Worm (Caenorhabditis elegans) whole organism, L3 larva: ENCODE measurements around the gene F20B6.5.
A peak's percentile ranks its signal among the peaks of the same experiment; 100 is the strongest.

Experiments used
- R02D3.7 ChIP-seq: fragments of 150-350 bp; optimal IDR thresholded peaks from 2 replicates; lab custom pipeline; 2014; ENCODE audit warnings: missing biosample characterization, missing genetic modification characterization
- ceh-16 ChIP-seq: sonication (generic microtip); optimal IDR thresholded peaks from 2 replicates; lab custom pipeline; 2017; ENCODE audit warnings: missing biosample characterization, missing genetic modification characterization
- ceh-28 ChIP-seq: fragments of 150-350 bp; optimal IDR thresholded peaks from 2 replicates; lab custom pipeline; 2014; ENCODE audit warnings: missing biosample characterization, missing genetic modification reagents, missing genetic modification characterization
- ceh-82 ChIP-seq: fragments of 150-350 bp; optimal IDR thresholded peaks from 2 replicates; lab custom pipeline; 2014; ENCODE audit warnings: missing biosample characterization, missing genetic modification characterization
- daf-12 ChIP-seq: fragments of 150-350 bp; optimal IDR thresholded peaks from 2 replicates; lab custom pipeline; 2014; ENCODE audit warnings: missing biosample characterization, missing genetic modification reagents, missing genetic modification characterization
- egl-27 ChIP-seq: sonication (generic microtip); optimal IDR thresholded peaks from 4 replicates; lab custom pipeline; 2017; ENCODE audit warnings: missing biosample characterization, missing genetic modification reagents, missing genetic modification characterization
- egl-5 ChIP-seq: fragments of 150-350 bp; optimal IDR thresholded peaks from 2 replicates; lab custom pipeline; 2017; ENCODE audit warnings: missing biosample characterization, missing genetic modification reagents, missing genetic modification characterization, inconsistent platforms
- elt-2 ChIP-seq: sonication (generic microtip); optimal IDR thresholded peaks from 2 replicates; lab custom pipeline; 2016; ENCODE audit warnings: missing genetic modification reagents, mild to moderate bottlenecking, missing genetic modification characterization, missing compliant biosample characterization
- elt-3 ChIP-seq, 3 experiments: fragments of 150-350 bp in 1 of 3; sonication (generic microtip) in 2 of 3; optimal IDR thresholded peaks; 2 replicates in 2 of 3; 4 replicates in 1 of 3; lab custom pipeline; 2014 to 2017; ENCODE audit warnings: missing biosample characterization in 3 of 3, missing genetic modification characterization in 3 of 3
- eor-1 ChIP-seq, 2 experiments: fragments of 150-350 bp; optimal IDR thresholded peaks; 2 replicates each; lab custom pipeline; 2014 to 2018; ENCODE audit warnings: missing biosample characterization in 2 of 2, missing genetic modification characterization in 2 of 2
- hmg-11 ChIP-seq: sonication (generic microtip); optimal IDR thresholded peaks from 2 replicates; lab custom pipeline; 2016; ENCODE audit warnings: missing genetic modification characterization, missing compliant biosample characterization
- jun-1 ChIP-seq: fragments of 150-350 bp; optimal IDR thresholded peaks from 2 replicates; lab custom pipeline; 2014; ENCODE audit warnings: missing biosample characterization, missing genetic modification reagents, missing genetic modification characterization
- lin-15B ChIP-seq: fragments of 150-350 bp; optimal IDR thresholded peaks from 2 replicates; lab custom pipeline; 2014; ENCODE audit warnings: missing biosample characterization, missing genetic modification characterization
- mdl-1 ChIP-seq: fragments of 150-350 bp; optimal IDR thresholded peaks from 2 replicates; lab custom pipeline; 2014; ENCODE audit warnings: missing biosample characterization, missing genetic modification characterization
- mml-1 ChIP-seq: fragments of 150-350 bp; sonication (generic microtip); optimal IDR thresholded peaks from 3 replicates; lab custom pipeline; 2014; ENCODE audit warnings: missing biosample characterization, missing genetic modification characterization
- nfya-1 ChIP-seq: sonication (generic microtip); optimal IDR thresholded peaks from 2 replicates; lab custom pipeline; 2017; ENCODE audit warnings: missing genetic modification characterization, mild to moderate bottlenecking, missing compliant biosample characterization, antibody characterized with exemption, moderate library complexity; ENCODE audit not compliant: insufficient read depth
- nhr-12 ChIP-seq: fragments of 150-350 bp; optimal IDR thresholded peaks from 2 replicates; lab custom pipeline; 2014; ENCODE audit warnings: missing biosample characterization, missing genetic modification characterization
- nhr-23 ChIP-seq: fragments of 150-350 bp; optimal IDR thresholded peaks from 2 replicates; lab custom pipeline; 2014; ENCODE audit warnings: missing biosample characterization, missing genetic modification reagents, missing genetic modification characterization
- nhr-77 ChIP-seq: fragments of 150-350 bp; optimal IDR thresholded peaks from 2 replicates; lab custom pipeline; 2014; ENCODE audit warnings: missing biosample characterization, missing genetic modification characterization
- pha-4 ChIP-seq: fragments of 150-350 bp; optimal IDR thresholded peaks from 2 replicates; lab custom pipeline; 2014; ENCODE audit warnings: missing biosample characterization, missing genetic modification reagents, missing genetic modification characterization
- pqm-1 ChIP-seq: fragments of 150-350 bp; optimal IDR thresholded peaks from 2 replicates; lab custom pipeline; 2017; ENCODE audit warnings: missing biosample characterization, missing genetic modification characterization, inconsistent platforms
- skn-1 ChIP-seq: fragments of 150-350 bp; optimal IDR thresholded peaks from 2 replicates; lab custom pipeline; 2014; ENCODE audit warnings: missing biosample characterization, missing genetic modification characterization
- snpc-4 ChIP-seq: fragments of 150-350 bp; optimal IDR thresholded peaks from 2 replicates; lab custom pipeline; 2014; ENCODE audit warnings: missing biosample characterization, missing genetic modification characterization
- tbx-2 ChIP-seq: sonication (generic microtip); optimal IDR thresholded peaks from 2 replicates; lab custom pipeline; 2016; ENCODE audit warnings: mild to moderate bottlenecking, missing genetic modification characterization, missing compliant biosample characterization
- unc-39 ChIP-seq: sonication (generic microtip); optimal IDR thresholded peaks from 4 replicates; lab custom pipeline; 2017; ENCODE audit warnings: missing biosample characterization, missing genetic modification characterization
- unc-62 ChIP-seq: fragments of 150-350 bp; sonication (generic microtip); optimal IDR thresholded peaks from 4 replicates; lab custom pipeline; 2014; ENCODE audit warnings: missing biosample characterization, missing genetic modification reagents, missing genetic modification characterization
- zag-1 ChIP-seq: fragments of 150-350 bp; optimal IDR thresholded peaks from 2 replicates; lab custom pipeline; 2014; ENCODE audit warnings: missing biosample characterization, missing genetic modification characterization
- ztf-11 ChIP-seq: fragments of 150-350 bp; optimal IDR thresholded peaks from 2 replicates; lab custom pipeline; 2014; ENCODE audit warnings: missing biosample characterization, missing genetic modification characterization
- ztf-4 ChIP-seq: fragments of 150-350 bp; optimal IDR thresholded peaks from 2 replicates; lab custom pipeline; 2014; ENCODE audit warnings: missing biosample characterization, missing genetic modification characterization

The F20B6.5 gene

ce11 chrX:4222779-4223387 lies 23.2 kb upstream of the F20B6.5 start (continued):
- peak; percentile 78 for TF ChIP-seq zag-1 (tag; lab: Kevin White, UChicago)
- no peak for TF ChIP-seq skn-1 (tag; lab: Kevin White, UChicago)
- peak; percentile 54 for TF ChIP-seq ceh-82 (tag; lab: Kevin White, UChicago)
- no peak for TF ChIP-seq unc-39 (tag; lab: Kevin White, UChicago)
- TF ChIP-seq elt-3 (tag; optimal IDR thresholded peaks at IDR 0.05; lab: Kevin White, UChicago): no peak
- no peak for TF ChIP-seq egl-27 (tag; lab: Kevin White, UChicago)
- no peak for TF ChIP-seq mml-1 (tag; lab: Kevin White, UChicago)
- TF ChIP-seq pqm-1 (tag; lab: Kevin White, UChicago): peak; percentile 5
- no peak for TF ChIP-seq nhr-12 (tag; lab: Kevin White, UChicago)
- TF ChIP-seq jun-1 (tag; lab: Kevin White, UChicago): peak; percentile 64
- no peak for TF ChIP-seq egl-5 (tag; lab: Kevin White, UChicago)
- TF ChIP-seq snpc-4 (tag; lab: Kevin White, UChicago): peak; percentile 51

DNA sequence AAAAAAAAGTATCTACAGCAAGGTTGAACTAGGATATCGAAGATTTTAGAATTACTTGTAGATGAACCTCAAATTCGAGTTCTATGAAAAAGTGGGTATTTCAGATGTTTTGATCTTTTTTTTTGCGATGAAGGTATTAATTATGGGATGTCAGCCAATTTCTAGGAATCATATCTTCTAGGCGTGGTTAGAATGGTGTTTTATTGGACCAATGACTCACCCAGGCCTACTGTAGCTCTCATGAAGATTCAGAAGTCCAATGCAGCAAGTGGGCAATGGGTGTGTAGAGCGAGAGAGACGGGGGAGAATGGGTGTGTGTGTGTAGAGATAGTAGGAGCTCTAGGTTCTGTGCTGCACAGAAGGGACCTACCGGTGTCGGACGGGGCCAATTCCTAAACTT lies 22.5 kb upstream of the F20B6.5 start:
- TF ChIP-seq nfya-1: peak; percentile 94
- TF ChIP-seq lin-15B (tag; lab: Kevin White, UChicago): peak; percentile 23
- TF ChIP-seq unc-62: no peak
- TF ChIP-seq, all 47 proteins: peak for 2

- TF ChIP-seq mdl-1 (tag; lab: Kevin White, UChicago): no peak
- peak; percentile 20 for TF ChIP-seq nfya-1
- no peak for TF ChIP-seq ztf-11
- no peak for TF ChIP-seq nhr-77 (tag; lab: Kevin White, UChicago)
- TF ChIP-seq pqm-1 (tag; lab: Kevin White, UChicago): no peak
- no peak for TF ChIP-seq elt-2
- no peak for TF ChIP-seq unc-62
- no peak for TF ChIP-seq daf-12 (tag; lab: Kevin White, UChicago)
- TF ChIP-seq, all 47 proteins: peak for 1
These were observed 19.8 kb upstream of the F20B6.5 start for ce11 chrX:4219487-4219886.

ce11 chrX:4218174-4218573 lies 18.4 kb upstream of the F20B6.5 start, which contains the start of gene W01H2.2:
TSS of gene W01H2.2 (minus strand) at chrX:4218458.
- TF ChIP-seq hmg-11 (tag; lab: Kevin White, UChicago): peak; percentile 41
- TF ChIP-seq ceh-16: no peak
- TF ChIP-seq, all 47 proteins: peak for 1

ce11 chrX:4216894-4217293 lies 17.2 kb upstream of the F20B6.5 start, which contains the start of the genes F20B6.10 and hpk-1:
TSS of gene F20B6.10 (minus strand) at chrX:4217196.
TSS of gene hpk-1 (minus strand) at chrX:4217290.
- TF ChIP-seq elt-2 (no peak), eor-1 (tag; optimal IDR thresholded peaks at IDR 0.05; lab: Kevin White, UChicago) (no peak), tbx-2 (no peak), elt-3 (tag; optimal IDR thresholded peaks at IDR 0.05; lab: Kevin White, UChicago) (no peak), pha-4 (tag; lab: Kevin White, UChicago) (no peak)

DNA sequence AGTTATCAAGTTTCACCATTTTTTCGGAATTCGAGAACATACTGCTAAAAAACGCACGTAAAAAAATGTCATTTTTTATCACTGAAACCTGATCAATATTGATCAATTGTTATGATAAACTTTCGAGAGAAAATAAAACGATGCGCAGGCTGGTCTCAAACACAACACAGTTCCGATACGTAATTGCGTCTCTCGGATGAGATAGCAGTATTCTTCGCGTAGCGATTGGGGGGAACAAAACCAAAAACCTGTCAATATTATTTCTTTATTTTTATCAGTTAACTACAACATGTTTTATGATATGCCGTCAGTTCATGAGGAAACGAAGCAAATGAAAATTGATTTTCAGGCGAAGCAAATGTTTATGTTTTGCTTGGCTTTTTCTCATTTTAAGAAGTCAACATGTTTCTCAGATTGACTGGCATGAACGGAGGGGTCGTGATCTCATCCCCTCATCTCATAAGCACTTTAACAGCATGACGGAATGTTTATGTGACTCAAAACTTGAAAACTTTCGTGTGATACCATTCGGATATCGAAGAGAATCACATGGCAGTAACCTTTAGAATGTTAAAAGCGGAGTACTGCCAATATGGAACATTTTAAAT lies 15.9 kb upstream of the F20B6.5 start:
- TF ChIP-seq pqm-1 (tag; lab: Kevin White, UChicago) (peak; percentile 46), mml-1 (tag; lab: Kevin White, UChicago) (no peak), ceh-28 (tag; lab: Kevin White, UChicago) (peak; percentile 16), egl-5 (tag; lab: Kevin White, UChicago) (peak; percentile 11), jun-1 (tag; lab: Kevin White, UChicago) (no peak), ztf-4 (no peak), pha-4 (tag; lab: Kevin White, UChicago) (peak; percentile 22), nhr-23 (tag; lab: Kevin White, UChicago) (peak; percentile 32), elt-2 (peak; percentile 85), R02D3.7 (no peak)
